Worm (Caenorhabditis elegans): ENCODE data around the gene cup-4.

DNA sequence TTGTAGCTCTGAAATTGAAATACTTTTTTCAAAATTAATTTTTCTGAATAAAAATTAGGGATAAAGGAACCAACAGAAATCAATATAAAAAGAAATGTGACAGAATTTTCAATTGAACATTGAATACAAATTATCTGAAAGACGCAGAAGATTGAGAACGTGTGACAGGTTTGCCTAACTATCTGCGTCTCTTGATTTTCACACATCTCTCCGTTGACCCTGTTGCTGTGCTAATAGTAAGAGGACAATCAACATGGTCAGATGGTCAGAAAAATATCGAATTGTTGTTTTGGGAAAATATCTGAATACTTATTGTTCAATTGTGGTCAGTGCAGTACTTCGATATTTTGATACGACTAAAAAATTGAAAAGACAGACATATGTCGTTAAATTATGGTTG lies 45.3 kb downstream of the cup-4 start, which contains the start of gene ZK688.7:
- TF ChIP-seq unc-62 (GFP tag; optimal IDR thresholded peaks at IDR 0.05): no peak
- TF ChIP-seq irx-1 (tag; optimal IDR thresholded peaks at IDR 0.05): no peak

Data from whole organism, L1 larva.